Fruit fly (Drosophila melanogaster) whole organism, adult: ENCODE results near the gene Bulli.

ENCODE experiments used
- CG11617 ChIP-seq: fragments of 200-800 bp; sonication (Bioruptor generic); optimal IDR thresholded peaks from 2 replicates; lab custom pipeline; 2017; ENCODE audit warnings: mild to moderate bottlenecking, missing biosample characterization, missing genetic modification reagents, missing genetic modification characterization
- CG14711 ChIP-seq: fragments of 200-800 bp; sonication (Bioruptor generic); optimal IDR thresholded peaks from 2 replicates; lab custom pipeline; 2018; ENCODE audit warnings: missing biosample characterization, mild to moderate bottlenecking, missing genetic modification characterization, moderate library complexity
- CG1620 ChIP-seq: fragments of 200-800 bp; sonication (Bioruptor generic); optimal IDR thresholded peaks from 2 replicates; lab custom pipeline; 2016; ENCODE audit warnings: missing biosample characterization, missing genetic modification characterization
- CG33017 ChIP-seq: fragments of 200-800 bp; sonication (Bioruptor generic); optimal IDR thresholded peaks from 2 replicates; lab custom pipeline; 2018; ENCODE audit warnings: missing biosample characterization, mild to moderate bottlenecking, missing genetic modification characterization, moderate library complexity
- CG5204 ChIP-seq: fragments of 200-800 bp; sonication (Bioruptor generic); optimal IDR thresholded peaks from 2 replicates; lab custom pipeline; 2016; ENCODE audit warnings: missing biosample characterization, missing genetic modification characterization
- CG7101 ChIP-seq: fragments of 200-800 bp; sonication (Bioruptor generic); optimal IDR thresholded peaks from 2 replicates; lab custom pipeline; 2018; ENCODE audit warnings: missing biosample characterization, mild to moderate bottlenecking, missing genetic modification characterization, moderate library complexity
- Clk ChIP-seq: fragments of 200-800 bp; sonication (Bioruptor generic); optimal IDR thresholded peaks from 2 replicates; lab custom pipeline; 2017; ENCODE audit warnings: missing biosample characterization, missing genetic modification characterization
- Crg-1 ChIP-seq: fragments of 200-800 bp; sonication (Bioruptor generic); optimal IDR thresholded peaks from 2 replicates; lab custom pipeline; 2016; ENCODE audit warnings: missing biosample characterization, missing genetic modification characterization
- Mnt ChIP-seq: fragments of 200-800 bp; sonication (Bioruptor generic); optimal IDR thresholded peaks from 2 replicates; lab custom pipeline; 2016; ENCODE audit warnings: missing biosample characterization, mild to moderate bottlenecking, missing genetic modification characterization
- bab1 ChIP-seq: fragments of 200-800 bp; sonication (Bioruptor generic); optimal IDR thresholded peaks from 3 replicates; lab custom pipeline; 2019; ENCODE audit warnings: missing biosample characterization, mild to moderate bottlenecking, missing genetic modification characterization, moderate library complexity
- kay ChIP-seq: fragments of 200-800 bp; sonication (Bioruptor generic); peaks from one replicate; lab custom pipeline; 2016; ENCODE audit warnings: missing biosample characterization, missing genetic modification characterization, borderline replicate concordance
- ovo ChIP-seq: fragments of 200-800 bp; sonication (Bioruptor generic); optimal IDR thresholded peaks from 2 replicates; lab custom pipeline; 2016; ENCODE audit warnings: missing biosample characterization, missing genetic modification characterization

dm6 chr3L:6497990-6498389 is 9.5 kb downstream of the Bulli start:
- TF ChIP-seq CG33017 (no peak), Crg-1 (GFP tag; lab: Kevin White, UChicago) (no peak), CG14711 (tag; lab: Kevin White, UChicago) (no peak), ovo (GFP tag; lab: Kevin White, UChicago) (no peak), Clk (GFP tag; lab: Kevin White, UChicago) (no peak), Mnt (GFP tag; lab: Kevin White, UChicago) (no peak), CG1620 (GFP tag; lab: Kevin White, UChicago) (no peak), CG7101 (tag; lab: Kevin White, UChicago) (no peak), kay (GFP tag; lab: Kevin White, UChicago) (no peak), bab1 (GFP tag; lab: Kevin White, UChicago) (no peak), CG11617 (GFP tag; lab: Kevin White, UChicago) (no peak), CG5204 (no peak)
